Fruit fly (Drosophila melanogaster) whole organism, wandering third instar larva: ENCODE data around the gene CG13012.

Experiments
- Abd-B ChIP-seq: fragments of >200 bp; optimal IDR thresholded peaks from 2 replicates; lab custom pipeline; 2017; ENCODE audit warnings: missing biosample characterization, missing genetic modification characterization
- CG32264 ChIP-seq: fragments of 200-800 bp; sonication (Bioruptor generic); optimal IDR thresholded peaks from 2 replicates; lab custom pipeline; 2016; ENCODE audit warnings: missing biosample characterization, missing genetic modification characterization
- CG9705 ChIP-seq: fragments of 200-800 bp; sonication (Bioruptor generic); optimal IDR thresholded peaks from 2 replicates; lab custom pipeline; 2018; ENCODE audit warnings: missing biosample characterization, mild to moderate bottlenecking, missing genetic modification characterization
- CrebA ChIP-seq: fragments of 200-800 bp; sonication (Bioruptor generic); optimal IDR thresholded peaks from 2 replicates; lab custom pipeline; 2016; ENCODE audit warnings: missing biosample characterization, mild to moderate bottlenecking, missing genetic modification characterization, borderline replicate concordance
- Dfd ChIP-seq: fragments of >200 bp; optimal IDR thresholded peaks from 2 replicates; lab custom pipeline; 2017; ENCODE audit warnings: missing biosample characterization, missing genetic modification characterization
- Dif ChIP-seq: fragments of 200-275, 200-300 bp; sonication (Bioruptor generic); optimal IDR thresholded peaks from 2 replicates; lab custom pipeline; 2018; ENCODE audit warnings: missing biosample characterization, missing genetic modification characterization; ENCODE audit not compliant: partially characterized antibody
- GATAd ChIP-seq: sonication (Bioruptor generic); optimal IDR thresholded peaks from 2 replicates; lab custom pipeline; 2016; ENCODE audit warnings: missing biosample characterization, missing genetic modification characterization
- HLH106 ChIP-seq: fragments of 200-800 bp; optimal IDR thresholded peaks from 3 replicates; lab custom pipeline; 2019; ENCODE audit warnings: missing biosample characterization, mild to moderate bottlenecking, missing genetic modification characterization, moderate library complexity
- Hnf4 ChIP-seq: fragments of 200-800 bp; sonication (Bioruptor generic); optimal IDR thresholded peaks from 2 replicates; lab custom pipeline; 2016; ENCODE audit warnings: missing biosample characterization, mild to moderate bottlenecking, missing genetic modification characterization
- Hr78 ChIP-seq: fragments of >200 bp; optimal IDR thresholded peaks from 2 replicates; lab custom pipeline; 2017; ENCODE audit warnings: missing biosample characterization, missing genetic modification characterization
- Hr83 ChIP-seq: fragments of 200-300 bp; sonication (Bioruptor generic); optimal IDR thresholded peaks from 2 replicates; lab custom pipeline; 2016; ENCODE audit warnings: missing biosample characterization, mild to moderate bottlenecking, missing genetic modification characterization, moderate library complexity; ENCODE audit not compliant: poor library complexity, severe bottlenecking
- Jra ChIP-seq: sonication (Bioruptor generic); optimal IDR thresholded peaks from 2 replicates; lab custom pipeline; 2016; ENCODE audit warnings: missing biosample characterization, missing genetic modification characterization
- Mio ChIP-seq: sonication (Bioruptor generic); optimal IDR thresholded peaks from 2 replicates; lab custom pipeline; 2016; ENCODE audit warnings: missing biosample characterization, missing genetic modification characterization
- Myc ChIP-seq: fragments of >200 bp; optimal IDR thresholded peaks from 2 replicates; lab custom pipeline; 2017
- N ChIP-seq: fragments of >200 bp; optimal IDR thresholded peaks from 2 replicates; lab custom pipeline; 2018; ENCODE audit warnings: missing biosample characterization, missing external identifiers, missing genetic modification characterization
- OdsH ChIP-seq: fragments of 200-800 bp; sonication (Bioruptor generic); optimal IDR thresholded peaks from 2 replicates; lab custom pipeline; 2016; ENCODE audit warnings: missing biosample characterization, mild to moderate bottlenecking, missing genetic modification characterization
- Rel ChIP-seq, 2 experiments: fragments of 200-800 bp; sonication (Bioruptor generic) in 1 of 2; optimal IDR thresholded peaks; 2 replicates in 1 of 2; 3 replicates in 1 of 2; lab custom pipeline; 2016 to 2019; ENCODE audit warnings: mild to moderate bottlenecking in 2 of 2, missing biosample characterization in 2 of 2, missing genetic modification characterization in 2 of 2, moderate library complexity in 1 of 2
- Sp1 ChIP-seq: fragments of 200-800 bp; sonication (Bioruptor generic); optimal IDR thresholded peaks from 3 replicates; lab custom pipeline; 2019; ENCODE audit warnings: missing biosample characterization, mild to moderate bottlenecking, missing genetic modification characterization, moderate library complexity
- Vsx2 ChIP-seq: fragments of 200-300, 225-300 bp; sonication (Bioruptor generic); optimal IDR thresholded peaks from 2 replicates; lab custom pipeline; 2018; ENCODE audit warnings: missing biosample characterization, missing genetic modification characterization; ENCODE audit not compliant: partially characterized antibody
- br ChIP-seq: fragments of 200-800 bp; sonication (Bioruptor generic); optimal IDR thresholded peaks from 2 replicates; lab custom pipeline; 2016; ENCODE audit warnings: missing biosample characterization, missing genetic modification characterization
- brk ChIP-seq: fragments of 200-800 bp; sonication (Bioruptor generic); optimal IDR thresholded peaks from 2 replicates; lab custom pipeline; 2016; ENCODE audit warnings: missing biosample characterization, mild to moderate bottlenecking, missing genetic modification characterization
- dl ChIP-seq, 2 experiments: fragments of 175-275, 200-275 bp in 1 of 2; fragments of 200-275 bp in 1 of 2; sonication (Bioruptor generic); optimal IDR thresholded peaks; lab custom pipeline; 2018; ENCODE audit warnings: mild to moderate bottlenecking in 2 of 2, missing biosample characterization in 2 of 2, missing genetic modification characterization in 2 of 2, moderate library complexity in 2 of 2; ENCODE audit not compliant: partially characterized antibody in 2 of 2, insufficient read depth in 1 of 2
- dmrt93B ChIP-seq: fragments of 200-800 bp; sonication (Bioruptor generic); optimal IDR thresholded peaks from 2 replicates; lab custom pipeline; 2018; ENCODE audit warnings: missing biosample characterization, mild to moderate bottlenecking, missing genetic modification characterization
- dsf ChIP-seq: sonication (Bioruptor generic); optimal IDR thresholded peaks from 2 replicates; lab custom pipeline; 2016; ENCODE audit warnings: missing biosample characterization, missing genetic modification characterization, borderline replicate concordance
- ey ChIP-seq: fragments of 200-800 bp; sonication (Bioruptor generic); optimal IDR thresholded peaks from 2 replicates; lab custom pipeline; 2016; ENCODE audit warnings: missing biosample characterization, missing genetic modification characterization
- foxo ChIP-seq, 2 experiments: fragments of 200-800 bp; sonication (Bioruptor generic); optimal IDR thresholded peaks; 2 replicates in 1 of 2; 3 replicates in 1 of 2; lab custom pipeline; 2016 to 2017; ENCODE audit warnings: missing biosample characterization in 2 of 2, missing genetic modification characterization in 2 of 2
- fru ChIP-seq: fragments of 200-800 bp; sonication (Bioruptor generic); optimal IDR thresholded peaks from 3 replicates; lab custom pipeline; 2016; ENCODE audit warnings: missing biosample characterization, mild to moderate bottlenecking, missing genetic modification characterization
- h ChIP-seq: fragments of 200-800 bp; sonication (Bioruptor generic); optimal IDR thresholded peaks from 3 replicates; lab custom pipeline; 2016; ENCODE audit warnings: missing biosample characterization, mild to moderate bottlenecking, missing genetic modification characterization
- jim ChIP-seq: fragments of 175-275, 200-325 bp; sonication (Bioruptor generic); optimal IDR thresholded peaks from 2 replicates; lab custom pipeline; 2016; ENCODE audit warnings: missing biosample characterization, mild to moderate bottlenecking, missing genetic modification characterization
- lola ChIP-seq: fragments of >200 bp; optimal IDR thresholded peaks from 2 replicates; lab custom pipeline; 2017; ENCODE audit warnings: missing biosample characterization, missing genetic modification characterization
- pan ChIP-seq: fragments of >200 bp; optimal IDR thresholded peaks from 2 replicates; lab custom pipeline; 2017
- psq ChIP-seq: fragments of 200-800 bp; sonication (Bioruptor generic); optimal IDR thresholded peaks from 3 replicates; lab custom pipeline; 2017; ENCODE audit warnings: missing biosample characterization, mild to moderate bottlenecking, missing genetic modification characterization, moderate library complexity
- rgr ChIP-seq: fragments of 200-800 bp; sonication (Bioruptor generic); optimal IDR thresholded peaks from 3 replicates; lab custom pipeline; 2016; ENCODE audit warnings: missing biosample characterization, mild to moderate bottlenecking, missing genetic modification characterization
- sage ChIP-seq: fragments of 200-800 bp; sonication (Bioruptor generic); optimal IDR thresholded peaks from 2 replicates; lab custom pipeline; 2016; ENCODE audit warnings: missing biosample characterization, mild to moderate bottlenecking, missing genetic modification characterization
- sv ChIP-seq: fragments of 200-800 bp; sonication (Bioruptor generic); optimal IDR thresholded peaks from 3 replicates; lab custom pipeline; 2016; ENCODE audit warnings: missing biosample characterization, missing genetic modification characterization
- tai ChIP-seq: sonication (Bioruptor generic); optimal IDR thresholded peaks from 2 replicates; lab custom pipeline; 2016; ENCODE audit warnings: missing biosample characterization, missing genetic modification characterization
- usp ChIP-seq: fragments of >200 bp; optimal IDR thresholded peaks from 2 replicates; lab custom pipeline; 2017; ENCODE audit warnings: missing biosample characterization, missing genetic modification characterization
- woc ChIP-seq: sonication (Bioruptor generic); optimal IDR thresholded peaks from 2 replicates; lab custom pipeline; 2016; ENCODE audit warnings: missing biosample characterization, mild to moderate bottlenecking, missing genetic modification characterization

CG13012 gene

DNA sequence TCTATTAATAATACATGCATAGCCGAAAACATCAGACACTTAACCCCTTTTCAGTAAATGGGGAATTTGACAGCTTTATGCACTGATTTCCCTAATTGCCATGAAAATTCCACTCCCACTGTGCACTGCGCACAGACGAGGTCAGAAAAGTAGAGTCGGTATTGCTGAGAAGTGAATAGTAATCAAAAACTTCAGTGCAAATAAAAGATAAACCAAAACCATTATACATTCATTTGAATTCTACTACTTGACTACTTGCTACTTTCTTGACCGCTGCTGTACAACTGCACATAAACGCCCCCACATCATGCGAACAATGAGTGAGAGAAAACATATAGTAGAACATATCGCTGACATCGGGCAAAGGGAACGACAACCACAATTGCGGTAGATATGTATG is 14.9 kb upstream of the CG13012 start:
- peak; percentile 28 for TF ChIP-seq dmrt93B (GFP tag; lab: Kevin White, UChicago)
- peak; percentile 61 for TF ChIP-seq ey (GFP tag; lab: Kevin White, UChicago)
- TF ChIP-seq fru (GFP tag; lab: Kevin White, UChicago) = peak; percentile 59
- TF ChIP-seq rgr (GFP tag; lab: Kevin White, UChicago) = peak; percentile 74
- TF ChIP-seq Mio (GFP tag; lab: Kevin White, UChicago) = no peak
- TF ChIP-seq CG9705 (GFP tag; lab: Kevin White, UChicago) = peak; percentile 2
- TF ChIP-seq Vsx2 (GFP tag; lab: Kevin White, UChicago) = no peak
- TF ChIP-seq br = peak; percentile 49
- no peak for TF ChIP-seq Myc
- peak; percentile 7 for TF ChIP-seq woc
- TF ChIP-seq h (GFP tag; lab: Kevin White, UChicago) = peak; percentile 68
- no peak for TF ChIP-seq Abd-B (GFP tag; lab: Kevin White, UChicago)
- no peak for TF ChIP-seq N (GFP tag; lab: Kevin White, UChicago)
- TF ChIP-seq sage (GFP tag; lab: Kevin White, UChicago) = no peak
- no peak for TF ChIP-seq Hr83
- no peak for TF ChIP-seq Dfd
- TF ChIP-seq Jra (GFP tag; lab: Kevin White, UChicago) = no peak
- no peak for TF ChIP-seq dsf (GFP tag; lab: Kevin White, UChicago)
- no peak for TF ChIP-seq CrebA (GFP tag; lab: Kevin White, UChicago)
- TF ChIP-seq psq = peak; percentile 24
- TF ChIP-seq Sp1 (GFP tag; lab: Kevin White, UChicago) = peak; percentile 20
- TF ChIP-seq sv = peak; percentile 57
- TF ChIP-seq pan (lab: Kevin White, UChicago) = no peak
- TF ChIP-seq GATAd = no peak
- no peak for TF ChIP-seq brk (GFP tag; lab: Kevin White, UChicago)
- peak; percentile 61 for TF ChIP-seq HLH106 (tag; lab: Kevin White, UChicago)
- TF ChIP-seq Rel (GFP tag; optimal IDR thresholded peaks at IDR 0.05; lab: Kevin White, UChicago) = no peak
- TF ChIP-seq Rel (tag; optimal IDR thresholded peaks at IDR 0.05; lab: Kevin White, UChicago) = no peak
- TF ChIP-seq OdsH (GFP tag; lab: Kevin White, UChicago) = peak; percentile 54
- no peak for TF ChIP-seq lola (GFP tag; lab: Kevin White, UChicago)
- peak in 1 of 2 experiments; percentile 67 for TF ChIP-seq foxo (GFP tag; optimal IDR thresholded peaks at IDR 0.05; lab: Kevin White, UChicago)
- no peak for TF ChIP-seq usp (GFP tag; lab: Kevin White, UChicago)
- TF ChIP-seq Hr78 (GFP tag; lab: Kevin White, UChicago) = no peak
- TF ChIP-seq tai (GFP tag; lab: Kevin White, UChicago) = no peak
- TF ChIP-seq Dif (GFP tag; lab: Kevin White, UChicago) = no peak
- no peak for TF ChIP-seq jim (GFP tag; lab: Kevin White, UChicago)
- no peak for TF ChIP-seq dl (GFP tag; optimal IDR thresholded peaks at IDR 0.05; lab: Kevin White, UChicago; ENCODE audit: insufficient read depth in 1 of 2, partially characterized antibody in 2 of 2)
- peak; percentile 38 for TF ChIP-seq Hnf4 (GFP tag; lab: Kevin White, UChicago)
- TF ChIP-seq CG32264 (GFP tag; lab: Kevin White, UChicago) = no peak

DNA sequence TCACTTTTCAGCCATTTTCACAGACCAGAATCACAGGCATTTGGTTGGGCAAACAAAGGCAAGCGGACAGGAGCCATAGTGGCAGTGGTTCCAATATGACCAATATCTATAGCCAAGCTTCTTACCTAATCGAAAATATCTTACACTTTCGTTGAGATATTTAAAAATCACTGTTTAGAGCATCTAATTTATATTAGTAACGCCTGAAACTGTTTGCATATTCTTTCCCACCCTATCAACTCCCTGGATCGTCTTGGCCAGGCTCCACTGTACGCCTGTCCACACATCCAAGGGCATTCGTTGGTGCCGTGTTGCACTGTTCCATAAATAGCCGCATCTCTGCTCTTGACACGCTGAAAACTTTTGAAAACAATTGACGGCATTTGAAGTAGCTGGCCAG is 13.9 kb upstream of the CG13012 start:
- TF ChIP-seq Mio (GFP tag; lab: Kevin White, UChicago) = no peak
- no peak for TF ChIP-seq Hr78 (GFP tag; lab: Kevin White, UChicago)
- no peak for TF ChIP-seq dl (GFP tag; optimal IDR thresholded peaks at IDR 0.05; lab: Kevin White, UChicago; ENCODE audit: insufficient read depth in 1 of 2, partially characterized antibody in 2 of 2)
- TF ChIP-seq br = no peak
- TF ChIP-seq ey (GFP tag; lab: Kevin White, UChicago) = no peak
- TF ChIP-seq sv = no peak

DNA sequence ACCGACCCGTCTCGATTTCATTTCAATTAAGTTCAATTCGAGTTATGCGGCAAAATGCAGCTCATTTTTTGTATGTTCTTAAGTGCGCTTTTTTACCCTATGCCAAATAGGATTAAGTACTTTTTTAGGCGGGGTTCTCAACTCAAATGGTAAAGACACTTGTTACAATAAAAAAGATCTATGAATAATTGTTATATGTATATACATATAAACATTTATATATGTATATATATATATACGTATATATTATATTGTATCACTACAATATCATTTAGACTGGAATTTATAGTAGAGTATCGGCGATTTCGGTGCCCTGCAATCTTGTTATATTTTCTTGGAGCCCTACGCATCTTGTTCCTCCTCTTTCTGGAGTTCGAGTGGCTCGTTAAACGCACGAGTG is 13.4 kb upstream of the CG13012 start:
- TF ChIP-seq GATAd = no peak
- no peak for TF ChIP-seq pan (lab: Kevin White, UChicago)
- TF ChIP-seq tai (GFP tag; lab: Kevin White, UChicago) = no peak
- TF ChIP-seq psq = no peak
- no peak for TF ChIP-seq foxo (GFP tag; optimal IDR thresholded peaks at IDR 0.05; lab: Kevin White, UChicago)
- no peak for TF ChIP-seq jim (GFP tag; lab: Kevin White, UChicago)
- no peak for TF ChIP-seq Hnf4 (GFP tag; lab: Kevin White, UChicago)
